Fruit fly (Drosophila melanogaster): Measurements from ENCODE around the gene CG34133.

Gene CG34133

DNA sequence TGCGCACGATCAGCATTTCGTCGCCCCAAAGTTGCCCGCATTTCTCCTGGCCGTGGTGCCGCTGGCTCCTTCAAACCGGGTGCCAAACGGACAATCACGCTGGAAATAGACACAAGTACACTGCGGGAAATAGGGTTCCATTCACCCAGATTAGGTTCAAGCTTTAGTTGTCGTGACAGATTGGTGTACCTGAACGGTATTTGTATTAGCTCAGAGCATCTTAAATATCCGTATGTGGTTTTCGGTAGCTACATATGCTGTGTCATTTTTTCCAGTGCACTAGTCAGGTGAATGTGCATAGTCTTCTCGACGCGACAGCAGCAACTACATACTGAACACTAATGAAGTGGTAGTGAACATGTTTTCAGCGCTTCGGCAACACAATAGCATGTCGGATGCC lies 22.0 kb upstream of the CG34133 start (continued):
- no peak for TF ChIP-seq Aef1 (GFP tag; IDR thresholded peaks at IDR 0.05)
- TF ChIP-seq CG4730 (GFP tag; IDR thresholded peaks at IDR 0.05): no peak
- TF ChIP-seq oc (tag; optimal IDR thresholded peaks at IDR 0.05): no peak
- TF ChIP-seq CG13296 (GFP tag; optimal IDR thresholded peaks at IDR 0.05): no peak
- no peak for TF ChIP-seq Meics (GFP tag; optimal IDR thresholded peaks at IDR 0.05)
- TF ChIP-seq CG18619 (GFP tag; optimal IDR thresholded peaks at IDR 0.05): no peak
- TF ChIP-seq cato (GFP tag; optimal IDR thresholded peaks at IDR 0.05; ENCODE audit: borderline replicate concordance): no peak
- no peak for TF ChIP-seq CG6175 (GFP tag; IDR thresholded peaks at IDR 0.05)
- no peak for TF ChIP-seq lilli (GFP tag; optimal IDR thresholded peaks at IDR 0.05)
- no peak for TF ChIP-seq grn (GFP tag; optimal IDR thresholded peaks at IDR 0.05)
- no peak for TF ChIP-seq CG18599 (GFP tag; optimal IDR thresholded peaks at IDR 0.05)
- TF ChIP-seq ci (GFP tag; IDR thresholded peaks at IDR 0.05): peak; percentile 48; the same call in 1 of the 3 replicates
- TF ChIP-seq yki (optimal IDR thresholded peaks at IDR 0.05): no peak
- 0 out of 2 replicates have a peak, but pooled peaks have one; percentile 17 for TF ChIP-seq esg (GFP tag; conservative IDR thresholded peaks at IDR 0.05)
- peak in 1 of 2 experiments; percentile 28 for TF ChIP-seq chif (GFP tag; optimal IDR thresholded peaks at IDR 0.05)
- no peak for TF ChIP-seq cg (GFP tag; optimal IDR thresholded peaks at IDR 0.05)
- no peak for TF ChIP-seq CG33557 (GFP tag; optimal IDR thresholded peaks at IDR 0.05)
- TF ChIP-seq CG31224 (GFP tag; IDR thresholded peaks at IDR 0.05): no peak
- no peak for TF ChIP-seq CG1603 (tag; optimal IDR thresholded peaks at IDR 0.05)
- TF ChIP-seq MESR4 (GFP tag; optimal IDR thresholded peaks at IDR 0.05): no peak
- no peak for TF ChIP-seq Dad (GFP tag; optimal IDR thresholded peaks at IDR 0.05)
- TF ChIP-seq CoRest (tag; optimal IDR thresholded peaks at IDR 0.05): no peak
- TF ChIP-seq CG10431 (GFP tag; optimal IDR thresholded peaks at IDR 0.05): no peak
- TF ChIP-seq CG14667 (GFP tag; IDR thresholded peaks at IDR 0.05): no peak
- TF ChIP-seq CG2116 (GFP tag; optimal IDR thresholded peaks at IDR 0.05): no peak
- TF ChIP-seq CG10321 (GFP tag; IDR thresholded peaks at IDR 0.05): no peak
- no peak for TF ChIP-seq grau (tag; optimal IDR thresholded peaks at IDR 0.05)
- peak; percentile 74 for TF ChIP-seq Med (GFP tag)
- TF ChIP-seq dm (GFP tag; optimal IDR thresholded peaks at IDR 0.05): no peak
- TF ChIP-seq sd (tag; optimal IDR thresholded peaks at IDR 0.05): no peak
- TF ChIP-seq ems (GFP tag; optimal IDR thresholded peaks at IDR 0.05): no peak
- TF ChIP-seq CG17186 (GFP tag; optimal IDR thresholded peaks at IDR 0.05): no peak
- TF ChIP-seq Elba2 (GFP tag; optimal IDR thresholded peaks at IDR 0.05): no peak
- no peak for TF ChIP-seq prd (optimal IDR thresholded peaks at IDR 0.05)
- TF ChIP-seq prd (GFP tag; IDR thresholded peaks at IDR 0.05): peak; percentile 69; the same call in 2 of the 3 replicates
- no peak for TF ChIP-seq CG16779 (GFP tag; IDR thresholded peaks at IDR 0.05)
- no peak for TF ChIP-seq Bteb2 (GFP tag; optimal IDR thresholded peaks at IDR 0.05)
- TF ChIP-seq CG30020 (tag; optimal IDR thresholded peaks at IDR 0.05): no peak
- TF ChIP-seq unpg (GFP tag; optimal IDR thresholded peaks at IDR 0.05): no peak
- no peak for TF ChIP-seq vnd (GFP tag; IDR thresholded peaks at IDR 0.05; ENCODE audit: partially characterized antibody)
- TF ChIP-seq CG10366 (GFP tag; IDR thresholded peaks at IDR 0.05): no peak; the same call in 1 of the 2 replicates
- TF ChIP-seq CG17328 (GFP tag; IDR thresholded peaks at IDR 0.05): 0 out of 2 replicates have a peak, but pooled peaks have one; percentile 21
- TF ChIP-seq Nf-YB (GFP tag; optimal IDR thresholded peaks at IDR 0.05): no peak
- no peak for TF ChIP-seq kay (GFP tag; optimal IDR thresholded peaks at IDR 0.05)
- TF ChIP-seq Hr3 (GFP tag; optimal IDR thresholded peaks at IDR 0.05): no peak
- TF ChIP-seq B-H1 (GFP tag; IDR thresholded peaks at IDR 0.05): no peak
- TF ChIP-seq wor (GFP tag; IDR thresholded peaks at IDR 0.05): no peak
- no peak for TF ChIP-seq tup (GFP tag; optimal IDR thresholded peaks at IDR 0.05)
- no peak for TF ChIP-seq gcm (GFP tag; optimal IDR thresholded peaks at IDR 0.05)
- TF ChIP-seq CG3838 (GFP tag; optimal IDR thresholded peaks at IDR 0.05): no peak
- no peak for TF ChIP-seq CG16815 (GFP tag; optimal IDR thresholded peaks at IDR 0.05)
- TF ChIP-seq CG6854 (GFP tag; optimal IDR thresholded peaks at IDR 0.05): no peak
